Worm (Caenorhabditis elegans): ENCODE results near the gene cht-1.

- TF ChIP-seq sox-4 (tag; optimal IDR thresholded peaks at IDR 0.05) (no peak), F13H6.1 (tag; optimal IDR thresholded peaks at IDR 0.05) (no peak), pqm-1 (tag; optimal IDR thresholded peaks at IDR 0.05) (no peak), K02D7.2 (tag; optimal IDR thresholded peaks at IDR 0.05) (no peak), unc-42 (tag; optimal IDR thresholded peaks at IDR 0.05) (no peak), sdc-2 (tag; optimal IDR thresholded peaks at IDR 0.05) (no peak), mec-3 (tag; optimal IDR thresholded peaks at IDR 0.05; ENCODE audit: borderline replicate concordance) (no peak), T23F11.4 (GFP tag; optimal IDR thresholded peaks at IDR 0.05) (no peak), elt-2 (tag; optimal IDR thresholded peaks at IDR 0.05) (no peak), tbx-2 (tag; optimal IDR thresholded peaks at IDR 0.05) (no peak)
Observed at ce11 chrX:3441539-3441938, 41.7 kb upstream of the cht-1 start, which contains the start of gene ZK813.3.
